Fruit fly (Drosophila melanogaster): Measurements from ENCODE around the gene CG13003.

- TF ChIP-seq CG9609 (GFP tag; optimal IDR thresholded peaks at IDR 0.05): no peak
- no peak for TF ChIP-seq CG13624 (GFP tag; optimal IDR thresholded peaks at IDR 0.05)
- no peak for TF ChIP-seq CG15011 (GFP tag; optimal IDR thresholded peaks at IDR 0.05)
- no peak for TF ChIP-seq HLH4C (GFP tag; IDR thresholded peaks at IDR 0.05; ENCODE audit: partially characterized antibody)
- TF ChIP-seq cg (GFP tag; optimal IDR thresholded peaks at IDR 0.05): no peak
Observed at dm6 chrX:16922626-16923025, 46.3 kb upstream of the CG13003 start.
